Fruit fly (Drosophila melanogaster): ENCODE measurements around the gene Rev1.

DNA sequence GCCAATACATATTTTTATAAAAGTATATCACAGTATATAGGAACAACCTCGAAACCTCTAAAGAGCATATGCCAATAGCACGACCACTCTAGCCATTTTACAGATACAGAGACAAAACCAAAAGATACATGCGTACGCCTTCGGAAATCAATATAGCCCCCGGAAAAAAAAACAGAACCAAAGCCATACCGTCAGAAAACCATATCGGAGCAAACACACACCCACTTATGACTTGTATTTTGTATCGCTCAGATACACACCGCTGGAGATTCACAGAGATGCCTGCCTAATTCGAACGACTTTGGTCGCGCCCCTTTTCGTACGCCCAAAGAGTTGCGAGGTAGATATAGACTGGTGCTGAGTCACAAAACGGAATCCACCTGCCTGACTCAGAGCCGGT, 41.3 kb downstream of the Rev1 start:
- TF ChIP-seq Hnf4 (GFP tag; optimal IDR thresholded peaks at IDR 0.05): no peak
- TF ChIP-seq Vsx2 (GFP tag; optimal IDR thresholded peaks at IDR 0.05; ENCODE audit: partially characterized antibody): no peak
- no peak for TF ChIP-seq CG9705 (GFP tag; optimal IDR thresholded peaks at IDR 0.05)
- no peak for TF ChIP-seq Jra (GFP tag; optimal IDR thresholded peaks at IDR 0.05)
- TF ChIP-seq GATAd (GFP tag; optimal IDR thresholded peaks at IDR 0.05): no peak
- no peak for TF ChIP-seq Abd-B (GFP tag; optimal IDR thresholded peaks at IDR 0.05)
- TF ChIP-seq h (GFP tag; optimal IDR thresholded peaks at IDR 0.05): no peak
- TF ChIP-seq usp (GFP tag; optimal IDR thresholded peaks at IDR 0.05): no peak

All from whole organism, wandering third instar larva.